Worm (Caenorhabditis elegans) whole organism, L3 larva: ENCODE results near the gene T16H12.3.

Source experiments
- ZK546.5 ChIP-seq: sonication (generic microtip); optimal IDR thresholded peaks from 2 replicates; lab custom pipeline; 2017; ENCODE audit warnings: missing biosample characterization, missing genetic modification characterization
- ceh-9 ChIP-seq: sonication (generic microtip); optimal IDR thresholded peaks from 2 replicates; lab custom pipeline; 2018; ENCODE audit warnings: missing biosample characterization, missing genetic modification characterization
- mdl-1 ChIP-seq: fragments of 150-350 bp; optimal IDR thresholded peaks from 2 replicates; lab custom pipeline; 2014; ENCODE audit warnings: missing biosample characterization, missing genetic modification characterization
- nhr-11 ChIP-seq: fragments of 150-350 bp; optimal IDR thresholded peaks from 2 replicates; lab custom pipeline; 2014; ENCODE audit warnings: missing biosample characterization, missing genetic modification characterization
- pha-4 ChIP-seq: fragments of 150-350 bp; optimal IDR thresholded peaks from 2 replicates; lab custom pipeline; 2014; ENCODE audit warnings: missing biosample characterization, missing genetic modification reagents, missing genetic modification characterization
- snpc-4 ChIP-seq: fragments of 150-350 bp; optimal IDR thresholded peaks from 2 replicates; lab custom pipeline; 2014; ENCODE audit warnings: missing biosample characterization, missing genetic modification characterization
- unc-62 ChIP-seq: fragments of 150-350 bp; sonication (generic microtip); optimal IDR thresholded peaks from 4 replicates; lab custom pipeline; 2014; ENCODE audit warnings: missing biosample characterization, missing genetic modification reagents, missing genetic modification characterization
- ztf-11 ChIP-seq: fragments of 150-350 bp; optimal IDR thresholded peaks from 2 replicates; lab custom pipeline; 2014; ENCODE audit warnings: missing biosample characterization, missing genetic modification characterization

DNA sequence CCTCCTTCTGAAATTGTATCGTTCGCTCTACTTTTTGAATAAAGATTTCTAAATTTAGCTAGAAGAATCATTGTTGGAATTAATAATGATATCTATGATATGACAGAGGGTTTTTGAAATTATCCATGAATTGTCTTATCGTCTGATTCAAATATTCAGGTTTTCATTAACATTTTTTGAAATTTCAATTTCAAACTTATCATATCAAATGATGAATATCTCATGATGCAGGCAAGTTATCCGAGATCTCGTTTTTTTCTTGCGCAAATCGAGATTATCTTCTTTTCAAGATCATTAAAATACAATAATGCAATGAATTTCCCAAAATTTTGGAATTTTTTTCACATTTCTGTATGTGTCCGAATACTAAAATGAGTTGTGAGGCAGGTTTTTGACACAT is 14.9 kb upstream of the T16H12.3 start, which contains the start of gene spop-1:
- TF ChIP-seq unc-62 (no peak), mdl-1 (tag; lab: Kevin White, UChicago) (no peak), ztf-11 (no peak), ZK546.5 (tag; lab: Kevin White, UChicago) (no peak), nhr-11 (no peak), ceh-9 (no peak), snpc-4 (tag; lab: Kevin White, UChicago) (no peak), pha-4 (tag; lab: Kevin White, UChicago) (no peak)
